Worm (Caenorhabditis elegans): ENCODE results near the gene Y97E10AR.2.

Gene Y97E10AR.2

ce11 chrV:8041336-8041868 is 45.4 kb downstream of the Y97E10AR.2 start:
- TF ChIP-seq unc-86 (tag; optimal IDR thresholded peaks at IDR 0.05) (no peak), elt-2 (tag; optimal IDR thresholded peaks at IDR 0.05) (no peak), irx-1 (tag; optimal IDR thresholded peaks at IDR 0.05) (no peak), ztf-4 (tag; optimal IDR thresholded peaks at IDR 0.05) (no peak), lin-35 (GFP tag; optimal IDR thresholded peaks at IDR 0.05) (peak in 1 of 2 experiments; percentile 12), unc-62 (GFP tag; optimal IDR thresholded peaks at IDR 0.05) (no peak), unc-30 (tag; optimal IDR thresholded peaks at IDR 0.05) (no peak), pqm-1 (tag; optimal IDR thresholded peaks at IDR 0.05) (no peak), dsc-1 (tag; optimal IDR thresholded peaks at IDR 0.05) (no peak), hlh-4 (tag; optimal IDR thresholded peaks at IDR 0.05) (no peak), nhr-71 (tag; optimal IDR thresholded peaks at IDR 0.05) (no peak), lir-3 (tag; optimal IDR thresholded peaks at IDR 0.05; ENCODE audit: poor library complexity) (no peak), nhr-20 (tag; optimal IDR thresholded peaks at IDR 0.05) (peak; percentile 2), ceh-8 (GFP tag; optimal IDR thresholded peaks at IDR 0.05) (no peak), rnt-1 (tag; optimal IDR thresholded peaks at IDR 0.05) (no peak), tbx-2 (tag; optimal IDR thresholded peaks at IDR 0.05) (no peak), mep-1 (tag; optimal IDR thresholded peaks at IDR 0.05) (no peak), nhr-84 (tag; optimal IDR thresholded peaks at IDR 0.05) (no peak), efl-1 (optimal IDR thresholded peaks at IDR 0.05) (no peak), efl-1 (GFP tag; optimal IDR thresholded peaks at IDR 0.05 in 1 of 2) (peak in 1 of 2 experiments; percentile 90), C34B4.2 (tag; optimal IDR thresholded peaks at IDR 0.05) (no peak), sox-4 (tag; optimal IDR thresholded peaks at IDR 0.05) (no peak), grh-1 (GFP tag; IDR thresholded peaks at IDR 0.05) (peak; percentile 60), nhr-19 (GFP tag; conservative IDR thresholded peaks at IDR 0.05) (no peak), xbp-1 (tag; optimal IDR thresholded peaks at IDR 0.05) (no peak), lsy-2 (tag; optimal IDR thresholded peaks at IDR 0.05) (no peak), hpl-2 (GFP tag; optimal IDR thresholded peaks at IDR 0.05) (no peak), fkh-10 (GFP tag; optimal IDR thresholded peaks at IDR 0.05) (no peak), zip-4 (GFP tag; optimal IDR thresholded peaks at IDR 0.05) (no peak), lin-14 (GFP tag; optimal IDR thresholded peaks at IDR 0.05) (peak; percentile 36), lin-39 (tag; optimal IDR thresholded peaks at IDR 0.05) (no peak), nhr-12 (tag; optimal IDR thresholded peaks at IDR 0.05) (no peak), nhr-77 (tag; optimal IDR thresholded peaks at IDR 0.05) (no peak), fkh-4 (tag; optimal IDR thresholded peaks at IDR 0.05; ENCODE audit: borderline replicate concordance) (no peak), pag-3 (tag; optimal IDR thresholded peaks at IDR 0.05; ENCODE audit: borderline replicate concordance, insufficient read depth) (no peak), mdl-1 (tag; optimal IDR thresholded peaks at IDR 0.05) (no peak), nhr-90 (tag; optimal IDR thresholded peaks at IDR 0.05; ENCODE audit: poor library complexity) (no peak), nhr-85 (tag) (peak; percentile 81), elt-3 (tag; optimal IDR thresholded peaks at IDR 0.05) (no peak), efl-3 (GFP tag; optimal IDR thresholded peaks at IDR 0.05) (no peak), sptf-1 (tag; optimal IDR thresholded peaks at IDR 0.05) (no peak), nhr-47 (tag; optimal IDR thresholded peaks at IDR 0.05) (no peak), ztf-11 (tag; optimal IDR thresholded peaks at IDR 0.05) (no peak), C04F5.9 (tag; optimal IDR thresholded peaks at IDR 0.05) (no peak), aly-2 (tag; optimal IDR thresholded peaks at IDR 0.05) (no peak), swsn-7 (tag; optimal IDR thresholded peaks at IDR 0.05) (no peak), mab-9 (GFP tag; IDR thresholded peaks at IDR 0.05) (no peak)
